Worm (Caenorhabditis elegans) whole organism, L4/young adult: ENCODE data around the gene ram-5.

Source experiments
- W03F9.2 ChIP-seq: fragments of 150-350 bp; optimal IDR thresholded peaks from 2 replicates; lab custom pipeline; 2014; ENCODE audit warnings: missing biosample characterization, missing genetic modification characterization
- dao-5 ChIP-seq: sonication (generic microtip); optimal IDR thresholded peaks from 2 replicates; lab custom pipeline; 2016; ENCODE audit warnings: missing genotype, missing genetic modification characterization, moderate library complexity, missing compliant biosample characterization
- him-1 ChIP-seq: sonication (generic microtip); optimal IDR thresholded peaks from 2 replicates; lab custom pipeline; 2016; ENCODE audit warnings: missing genotype, missing genetic modification reagents, missing genetic modification characterization, missing compliant biosample characterization

The ram-5 gene

DNA sequence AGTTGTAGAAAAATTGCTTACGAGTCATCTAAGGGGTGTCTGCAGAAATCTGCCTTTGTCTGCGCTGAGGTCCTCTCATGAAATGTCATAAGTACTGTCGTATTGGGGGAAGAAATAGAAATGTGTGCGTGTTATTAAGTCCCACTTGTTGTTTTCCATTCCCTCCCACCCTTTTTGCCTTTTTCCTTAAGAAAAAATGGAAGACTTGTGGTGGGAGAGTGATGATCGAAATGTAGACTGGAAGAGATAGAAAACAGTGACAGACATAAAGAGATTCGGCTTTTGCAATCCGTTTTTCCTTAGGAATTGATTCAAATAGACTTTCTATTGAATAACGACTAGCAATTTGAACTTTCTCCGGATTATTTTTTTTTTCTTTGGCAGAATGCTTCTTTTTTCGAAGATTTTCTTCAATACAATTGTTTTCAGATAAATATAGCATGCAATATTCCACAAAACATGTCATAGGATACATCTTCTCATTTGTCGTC is at the start of gene ram-5:
ram-5 (plus strand) TSS at position 441 of the 491 bp plus-strand sequence.
- no peak for TF ChIP-seq him-1 (tag; lab: Kevin White, UChicago)
- TF ChIP-seq W03F9.2 (tag; lab: Kevin White, UChicago), result no peak
- no peak for TF ChIP-seq dao-5 (tag; lab: Kevin White, UChicago)

DNA sequence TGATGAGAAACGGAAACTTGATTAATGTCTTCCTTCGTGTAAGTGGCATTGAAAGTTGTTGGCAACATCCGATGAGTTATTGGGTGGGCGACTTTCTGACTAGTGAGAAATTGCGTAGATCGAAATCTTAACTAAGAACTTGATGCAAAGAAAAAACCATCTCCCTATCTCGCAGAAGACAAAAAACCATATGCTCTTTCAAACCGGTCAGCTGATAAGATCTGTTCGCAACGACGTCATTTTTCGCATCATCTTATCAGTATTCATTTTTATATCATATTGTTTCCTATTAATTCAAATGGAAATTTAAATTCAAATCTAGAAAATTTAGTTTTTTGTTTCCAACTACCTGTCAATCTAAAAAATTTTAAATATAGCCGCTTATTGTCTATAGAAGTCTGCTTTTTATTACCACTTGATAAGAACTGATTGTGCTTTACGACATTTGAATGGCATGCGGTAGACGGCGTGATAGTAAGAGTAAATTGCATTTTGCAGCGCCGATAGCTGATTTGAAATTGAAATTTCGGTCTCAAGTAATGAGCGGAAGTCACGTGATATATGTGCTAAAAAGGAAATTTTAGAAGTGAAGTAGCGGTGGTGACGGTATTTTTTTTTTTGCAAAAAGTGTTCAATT is 49.4 kb upstream of the ram-5 start:
- no peak for TF ChIP-seq him-1 (tag; lab: Kevin White, UChicago)
- no peak for TF ChIP-seq dao-5 (tag; lab: Kevin White, UChicago)
- TF ChIP-seq W03F9.2 (tag; lab: Kevin White, UChicago), result no peak

DNA sequence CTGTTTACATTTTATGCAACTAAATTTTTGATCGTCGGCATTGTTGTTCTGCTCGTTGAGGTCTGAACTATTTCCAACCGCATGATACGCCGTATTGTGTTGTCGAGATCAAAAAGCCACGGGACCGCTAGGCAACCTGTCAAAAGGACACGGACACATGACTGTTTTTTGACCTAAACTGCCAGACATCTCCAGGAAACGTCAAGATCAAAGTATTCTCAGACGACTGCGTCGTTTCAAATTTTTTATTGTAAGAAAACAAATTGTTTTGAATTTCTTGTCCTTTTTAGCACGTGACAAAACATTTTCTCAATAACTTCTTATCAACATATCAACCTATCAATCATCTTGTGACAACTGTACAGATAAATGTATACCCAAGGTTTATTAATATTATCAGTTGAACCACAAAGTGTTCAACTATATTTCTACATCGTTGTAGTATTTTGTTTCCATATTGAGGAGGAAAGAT is 47.8 kb upstream of the ram-5 start:
- no peak for TF ChIP-seq him-1 (tag; lab: Kevin White, UChicago)
- TF ChIP-seq W03F9.2 (tag; lab: Kevin White, UChicago), result peak; percentile 50

DNA sequence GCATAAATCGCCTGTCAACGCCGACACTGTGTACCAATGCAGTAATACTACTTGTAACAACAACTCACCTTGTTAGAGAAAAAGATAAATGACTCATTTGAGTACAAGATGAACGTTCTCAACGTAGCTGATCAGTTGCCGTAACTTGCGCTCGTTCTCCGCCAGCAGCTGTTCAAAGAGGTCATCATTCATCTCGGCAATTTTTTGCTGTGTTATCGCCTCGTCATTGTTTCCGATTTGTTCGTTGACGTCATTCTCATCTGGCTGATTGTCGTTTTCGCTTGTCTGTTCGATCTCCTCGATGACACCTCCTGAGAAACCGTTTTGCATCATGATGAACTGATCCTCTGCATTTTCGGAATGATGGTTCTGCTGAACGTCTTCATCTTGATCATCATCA is 46.7 kb upstream of the ram-5 start:
- TF ChIP-seq dao-5 (tag; lab: Kevin White, UChicago) (no peak), W03F9.2 (tag; lab: Kevin White, UChicago) (no peak), him-1 (tag; lab: Kevin White, UChicago) (no peak)

DNA sequence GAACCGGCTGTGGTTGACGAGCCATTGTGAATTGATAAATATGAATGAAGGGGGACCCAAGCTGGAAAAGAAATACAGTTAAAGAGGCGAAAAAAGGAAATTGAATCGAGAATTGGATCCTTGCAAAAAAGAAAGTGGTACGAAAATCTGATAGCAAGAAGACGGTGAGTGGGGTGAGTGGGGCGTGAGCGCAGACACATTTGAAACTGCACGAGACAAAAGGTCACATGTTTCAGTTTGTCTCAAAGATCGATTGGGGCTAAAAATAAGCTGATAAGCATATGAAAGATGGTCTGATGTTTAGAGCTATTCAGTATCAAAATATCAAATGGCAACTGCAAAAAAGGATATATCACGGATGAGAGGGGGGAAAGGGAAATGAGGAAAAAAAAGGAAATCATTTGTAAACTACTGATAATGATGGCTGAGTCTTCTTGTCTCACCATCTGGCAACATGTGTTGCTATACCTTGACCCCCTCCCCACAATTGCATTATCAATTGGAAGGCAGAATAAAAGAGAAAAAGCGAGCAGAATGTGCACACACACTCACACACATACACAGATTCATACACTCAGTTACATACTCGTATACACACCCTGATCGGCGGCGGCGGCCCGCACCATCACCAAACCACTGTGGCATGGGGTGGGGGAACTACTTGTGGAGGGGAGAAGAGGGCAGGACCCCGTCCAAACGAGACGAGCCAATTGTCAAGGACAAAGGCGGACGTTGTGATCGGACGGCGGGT is 46.0 kb upstream of the ram-5 start, which contains the start of gene M163.1:
M163.1 (minus strand) TSS at position 25 of the 751 bp plus-strand sequence.
- TF ChIP-seq dao-5 (tag; lab: Kevin White, UChicago) (no peak), W03F9.2 (tag; lab: Kevin White, UChicago) (no peak), him-1 (tag; lab: Kevin White, UChicago) (no peak)

DNA sequence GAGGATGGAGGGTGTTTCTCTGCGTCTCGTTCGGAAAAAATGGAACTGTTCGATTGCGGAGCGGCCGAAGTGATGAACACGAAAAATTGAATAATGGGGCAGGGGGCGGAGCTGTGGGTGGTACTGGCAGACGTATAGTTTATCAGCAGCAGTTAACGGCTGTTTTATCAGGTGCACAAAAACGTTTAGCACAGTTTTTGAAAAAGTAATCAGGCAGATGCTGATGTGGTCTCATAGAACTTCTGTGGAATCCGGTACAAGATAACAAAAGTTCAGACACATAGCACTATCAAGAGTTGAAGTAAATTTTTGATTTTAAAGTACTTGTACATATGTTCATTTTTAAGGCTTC is 45.4 kb upstream of the ram-5 start:
- TF ChIP-seq dao-5 (tag; lab: Kevin White, UChicago), result no peak
- no peak for TF ChIP-seq him-1 (tag; lab: Kevin White, UChicago)
- no peak for TF ChIP-seq W03F9.2 (tag; lab: Kevin White, UChicago)

DNA sequence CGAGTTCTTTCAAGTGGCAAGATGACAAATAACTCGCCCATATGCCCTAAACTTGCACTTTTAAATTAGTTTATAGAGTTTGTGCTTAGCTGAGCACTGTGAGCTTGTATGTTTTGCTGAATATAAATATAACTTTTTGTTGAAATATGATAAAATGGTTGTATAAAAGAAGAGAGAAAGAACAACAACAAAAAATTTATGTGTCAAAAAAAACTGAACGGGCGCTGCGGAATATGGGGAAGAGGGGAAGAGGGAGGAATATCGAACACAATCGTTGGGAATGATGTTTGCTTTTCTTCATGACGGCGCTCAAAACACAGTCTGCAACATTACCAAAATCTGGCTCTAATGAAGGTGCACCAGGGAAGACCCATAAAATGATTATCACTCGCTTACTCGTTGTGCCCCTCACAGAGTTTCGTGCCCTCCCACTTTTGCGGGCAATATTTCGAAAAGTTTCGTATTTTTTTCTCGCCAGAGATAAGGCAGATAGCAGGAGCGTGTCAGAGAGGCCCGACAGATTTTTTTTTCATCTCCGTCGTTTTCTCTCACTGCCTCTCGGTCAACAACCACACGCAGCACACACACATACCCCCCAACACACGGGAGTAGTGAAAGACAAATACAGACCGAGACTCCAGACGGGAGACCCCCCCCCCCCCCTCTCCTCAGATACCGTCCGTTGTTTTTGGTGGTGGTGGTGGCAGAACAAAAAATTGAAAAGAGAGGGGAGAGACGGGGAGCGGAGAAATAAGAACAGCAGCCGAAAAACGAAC is 44.2 kb upstream of the ram-5 start:
- TF ChIP-seq him-1 (tag; lab: Kevin White, UChicago), result no peak
- no peak for TF ChIP-seq dao-5 (tag; lab: Kevin White, UChicago)
- TF ChIP-seq W03F9.2 (tag; lab: Kevin White, UChicago), result no peak

DNA sequence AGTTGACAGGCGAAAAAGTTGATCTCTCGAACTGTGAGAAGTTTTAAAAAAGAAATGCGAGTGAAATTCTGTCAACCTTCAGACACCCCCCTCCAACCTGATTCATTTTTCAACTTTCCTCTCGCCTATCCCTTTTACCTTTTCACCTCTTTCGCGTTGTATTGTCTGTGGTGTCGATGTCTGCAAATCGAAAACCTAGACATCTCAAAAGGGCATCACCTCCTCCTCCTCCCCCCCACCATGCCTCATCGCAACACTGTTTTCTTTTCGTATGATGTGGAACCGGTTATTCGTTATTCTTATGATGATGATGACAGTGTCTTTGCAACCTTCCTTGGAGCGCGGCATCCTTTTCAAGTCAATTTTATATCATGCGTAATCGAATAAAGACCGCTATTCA is 42.0 kb upstream of the ram-5 start:
- TF ChIP-seq dao-5 (tag; lab: Kevin White, UChicago), result no peak
- no peak for TF ChIP-seq him-1 (tag; lab: Kevin White, UChicago)
- no peak for TF ChIP-seq W03F9.2 (tag; lab: Kevin White, UChicago)

DNA sequence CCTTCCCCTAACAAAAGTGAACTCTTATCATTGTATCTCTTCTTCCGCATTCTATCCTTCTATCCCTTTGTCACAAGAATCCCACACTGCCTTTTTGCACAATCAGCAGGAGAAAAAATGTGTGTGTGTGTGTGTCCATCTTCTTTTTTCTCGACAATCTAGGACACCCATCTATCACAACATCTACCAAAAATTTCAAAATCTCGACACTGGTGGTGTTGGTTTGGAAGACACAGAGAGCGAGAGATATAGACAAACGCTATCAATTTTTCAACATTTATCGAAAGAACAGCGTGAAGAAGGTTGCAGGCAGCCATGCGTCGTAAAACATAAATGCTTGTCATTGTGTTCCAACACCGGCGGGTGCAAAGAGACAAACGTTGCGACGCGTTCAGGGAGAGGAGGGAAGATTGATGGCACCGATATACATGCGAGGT is 41.1 kb upstream of the ram-5 start:
- no peak for TF ChIP-seq W03F9.2 (tag; lab: Kevin White, UChicago)

DNA sequence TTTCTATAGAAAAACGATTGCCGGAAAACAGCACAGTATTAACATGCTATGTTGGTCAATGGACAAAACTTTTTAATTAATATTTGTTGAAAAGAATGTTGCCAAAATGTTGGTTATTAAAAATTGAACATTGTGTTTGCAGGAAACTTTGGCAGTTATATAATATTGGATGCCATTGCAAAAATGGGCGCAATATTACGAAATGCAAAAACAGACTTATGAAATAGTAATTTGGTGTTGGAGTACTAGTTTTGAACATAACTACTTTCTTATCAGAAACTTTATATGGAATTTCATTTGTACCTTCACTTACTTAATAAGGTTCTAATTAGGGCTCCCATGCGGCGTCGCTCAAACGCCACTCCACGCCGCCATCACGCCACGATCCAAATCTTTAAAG is 39.6 kb upstream of the ram-5 start:
- TF ChIP-seq dao-5 (tag; lab: Kevin White, UChicago) (no peak), W03F9.2 (tag; lab: Kevin White, UChicago) (no peak), him-1 (tag; lab: Kevin White, UChicago) (no peak)

DNA sequence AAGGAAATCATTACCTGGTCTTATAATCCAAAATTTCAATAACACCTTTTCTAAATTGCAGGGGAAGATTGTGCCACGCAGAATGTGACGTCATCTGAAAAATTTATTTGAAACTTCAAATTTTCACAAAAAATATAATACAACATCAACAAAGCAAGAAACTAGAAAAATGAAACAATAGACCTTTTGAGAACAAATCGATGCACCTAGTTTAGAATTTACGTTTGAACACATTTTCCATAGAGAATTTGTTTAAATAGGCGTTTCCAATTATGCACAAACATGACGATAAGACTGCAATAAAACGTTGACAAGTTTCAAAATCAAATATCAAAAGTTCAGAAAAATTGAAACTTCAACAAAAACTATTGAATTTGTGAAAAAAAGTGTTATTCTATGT is 37.1 kb upstream of the ram-5 start, which contains the start of gene fbxa-141:
fbxa-141 (minus strand) TSS at position 101 of the 400 bp plus-strand sequence.
- TF ChIP-seq dao-5 (tag; lab: Kevin White, UChicago) (no peak), W03F9.2 (tag; lab: Kevin White, UChicago) (no peak), him-1 (tag; lab: Kevin White, UChicago) (no peak)

DNA sequence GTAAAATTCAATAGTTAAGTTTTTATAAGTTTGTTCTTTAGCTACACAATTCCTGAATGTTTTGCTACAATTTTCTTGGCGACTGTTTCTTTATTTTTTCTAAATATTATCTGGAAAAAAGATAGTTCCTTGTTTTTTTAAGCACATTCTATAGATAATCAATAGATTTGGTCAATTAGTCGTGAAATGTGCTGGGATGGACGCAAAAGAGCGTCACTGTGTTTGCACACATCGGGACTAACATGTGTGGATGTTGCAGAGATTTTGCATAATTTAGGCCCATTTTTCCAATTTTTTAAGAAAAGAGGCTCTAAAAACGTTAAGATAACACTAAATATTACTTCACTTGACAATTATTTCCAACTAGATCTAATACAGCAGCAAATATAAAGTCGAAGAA is 36.5 kb upstream of the ram-5 start:
- TF ChIP-seq W03F9.2 (tag; lab: Kevin White, UChicago), result no peak
- no peak for TF ChIP-seq dao-5 (tag; lab: Kevin White, UChicago)
- TF ChIP-seq him-1 (tag; lab: Kevin White, UChicago), result no peak

DNA sequence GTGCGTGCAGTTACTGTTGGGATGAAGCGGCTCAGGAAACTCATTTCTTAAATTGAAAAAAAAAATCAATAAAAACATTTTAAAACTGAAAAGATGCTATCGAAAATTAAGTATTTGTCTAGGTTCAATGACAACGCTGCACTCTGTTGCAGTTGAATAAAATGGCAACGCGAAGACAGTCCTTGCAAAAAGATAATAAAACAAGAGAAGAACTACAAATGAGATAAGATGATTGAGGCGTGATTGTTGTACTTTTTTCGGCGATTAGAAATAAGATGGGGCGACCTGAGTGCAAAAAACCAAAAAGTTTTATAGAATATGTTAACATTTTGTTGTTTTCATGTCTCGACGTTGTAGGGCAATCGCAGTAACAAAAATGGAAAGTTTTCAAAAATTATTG is 34.9 kb upstream of the ram-5 start, which contains the start of gene gcsh-1:
gcsh-1 (minus strand) TSS at position 46 of the 400 bp plus-strand sequence.
- TF ChIP-seq W03F9.2 (tag; lab: Kevin White, UChicago) (no peak), him-1 (tag; lab: Kevin White, UChicago) (no peak), dao-5 (tag; lab: Kevin White, UChicago) (no peak)
